Worm (Caenorhabditis elegans) whole organism, young adult: ENCODE results near the gene lgc-48.

Source experiments
- B0035.1 ChIP-seq: sonication (generic microtip); optimal IDR thresholded peaks from 2 replicates; lab custom pipeline; 2016; ENCODE audit warnings: missing genetic modification characterization, mild to moderate bottlenecking, missing compliant biosample characterization, missing genotype, missing genetic modification reagents
- D2030.7 ChIP-seq: fragments of 200-800 bp; sonication (Bioruptor generic); IDR thresholded peaks from 2 replicates; pipeline ENCODE4 v1.3.6; 2022; ENCODE audit warnings: missing genetic modification reagents, missing genetic modification characterization, missing compliant biosample characterization
- F37B4.10 ChIP-seq: fragments of 200-800 bp; sonication (Bioruptor generic); IDR thresholded peaks from 2 replicates; pipeline ENCODE4 v1.3.6; 2022; ENCODE audit warnings: missing genetic modification characterization, missing compliant biosample characterization
- F55B11.4 ChIP-seq: sonication (generic microtip); optimal IDR thresholded peaks from 2 replicates; lab custom pipeline; 2016; ENCODE audit warnings: missing compliant biosample characterization, missing genetic modification characterization, borderline replicate concordance; ENCODE audit not compliant: insufficient read depth
- K11D2.4 ChIP-seq: fragments of 200-800 bp; sonication (Bioruptor generic); IDR thresholded peaks from 2 replicates; pipeline ENCODE4 v1.3.6; 2022; ENCODE audit warnings: missing genetic modification reagents, missing genetic modification characterization, missing compliant biosample characterization
- T26A5.8 ChIP-seq: sonication (generic microtip); optimal IDR thresholded peaks from 2 replicates; lab custom pipeline; 2016; ENCODE audit warnings: missing genetic modification characterization, missing compliant biosample characterization
- Y56A3A.18 ChIP-seq: fragments of 200-800 bp; sonication (Bioruptor generic); IDR thresholded peaks from 2 replicates; pipeline ENCODE4 v1.3.6; 2022; ENCODE audit warnings: missing genetic modification reagents, missing genetic modification characterization, missing compliant biosample characterization
- Y95B8A.8 ChIP-seq: fragments of 200-800 bp; sonication (Bioruptor generic); IDR thresholded peaks from 2 replicates; pipeline ENCODE4 v1.3.6; 2022; ENCODE audit warnings: missing genetic modification reagents, missing genetic modification characterization, missing compliant biosample characterization
- ZK185.1 ChIP-seq: sonication (generic microtip); optimal IDR thresholded peaks from 2 replicates; lab custom pipeline; 2016; ENCODE audit warnings: mild to moderate bottlenecking, missing genetic modification characterization, missing compliant biosample characterization; ENCODE audit not compliant: poor library complexity, severe bottlenecking
- attf-5 ChIP-seq: fragments of 200-800 bp; sonication (Bioruptor generic); optimal IDR thresholded peaks from 2 replicates; lab custom pipeline; 2018; ENCODE audit warnings: mild to moderate bottlenecking, missing genetic modification characterization, missing compliant biosample characterization
- attf-6 ChIP-seq: fragments of 200-800 bp; sonication (Bioruptor generic); IDR thresholded peaks from 2 replicates; pipeline ENCODE4 v1.3.6; 2022; ENCODE audit warnings: missing genetic modification reagents, missing genetic modification characterization, missing compliant biosample characterization
- bed-1 ChIP-seq: fragments of 200-800 bp; sonication (Bioruptor generic); IDR thresholded peaks from 2 replicates; pipeline ENCODE4 v1.3.6; 2022; ENCODE audit warnings: missing genetic modification reagents, missing genetic modification characterization, missing compliant biosample characterization
- ceh-40 ChIP-seq: fragments of 200-800 bp; sonication (Bioruptor generic); IDR thresholded peaks from 2 replicates; pipeline ENCODE4 v1.3.6; 2022; ENCODE audit warnings: missing genetic modification characterization, missing compliant biosample characterization
- die-1 ChIP-seq: sonication (generic microtip); optimal IDR thresholded peaks from 2 replicates; lab custom pipeline; 2016; ENCODE audit warnings: missing genotype, mild to moderate bottlenecking, missing genetic modification characterization, missing compliant biosample characterization
- efl-1 ChIP-seq: fragments of 150-350 bp; optimal IDR thresholded peaks from 2 replicates; lab custom pipeline; 2014; ENCODE audit warnings: missing biosample characterization, missing genetic modification reagents, missing genetic modification characterization
- egl-18 ChIP-seq: fragments of 200-800 bp; sonication (Bioruptor generic); IDR thresholded peaks from 2 replicates; pipeline ENCODE4 v1.3.6; 2022; ENCODE audit warnings: missing genetic modification reagents, missing genetic modification characterization, missing compliant biosample characterization
- fkh-3 ChIP-seq: sonication (generic microtip); optimal IDR thresholded peaks from 2 replicates; lab custom pipeline; 2016; ENCODE audit warnings: mild to moderate bottlenecking, missing genetic modification characterization, missing compliant biosample characterization
- gei-17 ChIP-seq: fragments of 200-800 bp; sonication (Bioruptor generic); optimal IDR thresholded peaks from 2 replicates; lab custom pipeline; 2018; ENCODE audit warnings: mild to moderate bottlenecking, missing genetic modification characterization, missing compliant biosample characterization
- lin-26 ChIP-seq: fragments of 200-800 bp; sonication (Bioruptor generic); IDR thresholded peaks from 2 replicates; pipeline ENCODE4 v1.3.6; 2022; ENCODE audit warnings: missing genetic modification reagents, missing genetic modification characterization, missing compliant biosample characterization
- lin-40 ChIP-seq: sonication (generic microtip); optimal IDR thresholded peaks from 2 replicates; lab custom pipeline; 2016; ENCODE audit warnings: missing genetic modification characterization, mild to moderate bottlenecking, missing compliant biosample characterization, missing genotype, missing genetic modification reagents
- lsl-1 ChIP-seq: fragments of 200-800 bp; sonication (Bioruptor generic); optimal IDR thresholded peaks from 2 replicates; lab custom pipeline; 2018; ENCODE audit warnings: mild to moderate bottlenecking, missing genetic modification characterization, moderate library complexity, missing compliant biosample characterization
- mel-28 ChIP-seq: sonication (generic microtip); optimal IDR thresholded peaks from 2 replicates; lab custom pipeline; 2016; ENCODE audit warnings: borderline replicate concordance, mild to moderate bottlenecking, missing genetic modification characterization, missing compliant biosample characterization
- mes-4 ChIP-seq: sonication (generic microtip); optimal IDR thresholded peaks from 2 replicates; lab custom pipeline; 2016; ENCODE audit warnings: missing genotype, missing genetic modification characterization, missing compliant biosample characterization
- nhr-120 ChIP-seq: fragments of 200-800 bp; sonication (Bioruptor generic); IDR thresholded peaks from 2 replicates; pipeline ENCODE4 v1.3.6; 2022; ENCODE audit warnings: missing genetic modification characterization, missing compliant biosample characterization
- nhr-80 ChIP-seq: sonication (generic microtip); optimal IDR thresholded peaks from 2 replicates; lab custom pipeline; 2016; ENCODE audit warnings: missing genetic modification characterization, missing compliant biosample characterization
- rcor-1 ChIP-seq: fragments of 200-800 bp; sonication (Bioruptor generic); IDR thresholded peaks from 2 replicates; pipeline ENCODE4 v1.3.6; 2022; ENCODE audit warnings: missing genetic modification reagents, missing genetic modification characterization, missing compliant biosample characterization
- unc-130 ChIP-seq: sonication (generic microtip); optimal IDR thresholded peaks from 2 replicates; lab custom pipeline; 2016; ENCODE audit warnings: missing genetic modification reagents, missing genetic modification characterization, missing compliant biosample characterization
- zim-3 ChIP-seq: sonication (generic microtip); optimal IDR thresholded peaks from 2 replicates; lab custom pipeline; 2017; ENCODE audit warnings: mild to moderate bottlenecking, missing genetic modification characterization, moderate library complexity, missing compliant biosample characterization
- ztf-18 ChIP-seq: sonication (generic microtip); optimal IDR thresholded peaks from 2 replicates; lab custom pipeline; 2016; ENCODE audit warnings: missing genotype, mild to moderate bottlenecking, missing genetic modification characterization, missing compliant biosample characterization
- ztf-3 ChIP-seq: fragments of 200-800 bp; sonication (Bioruptor generic); optimal IDR thresholded peaks from 2 replicates; lab custom pipeline; 2018; ENCODE audit warnings: mild to moderate bottlenecking, missing genetic modification characterization, missing compliant biosample characterization
- ztf-6 ChIP-seq: fragments of 200-800 bp; sonication (Bioruptor generic); IDR thresholded peaks from 2 replicates; pipeline ENCODE4 v1.3.6; 2022; ENCODE audit warnings: missing genetic modification reagents, missing genetic modification characterization, missing compliant biosample characterization

The lgc-48 gene

DNA sequence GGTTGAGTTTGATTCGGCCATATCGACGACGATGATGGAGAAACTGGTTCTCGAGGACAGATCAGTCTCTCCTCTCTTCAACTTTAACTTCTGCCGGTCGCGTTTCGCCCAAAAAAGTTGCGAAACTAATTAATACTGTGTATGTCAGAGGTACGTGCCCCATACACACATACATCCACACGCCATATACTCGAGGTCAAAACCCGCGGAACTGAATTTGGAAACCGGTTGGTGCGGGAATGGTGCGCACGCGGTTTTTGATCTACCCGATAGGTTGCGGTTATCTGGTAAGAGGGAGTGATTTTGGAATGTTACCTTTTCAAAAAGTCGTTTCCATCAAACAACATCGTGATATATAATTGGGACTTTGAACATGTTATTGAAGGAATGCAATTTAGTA lies 40.1 kb downstream of the lgc-48 start, which contains the start of gene ifbp-1 (continued):
- peak; percentile 73 for TF ChIP-seq lin-40 (tag; lab: Kevin White, UChicago)

DNA sequence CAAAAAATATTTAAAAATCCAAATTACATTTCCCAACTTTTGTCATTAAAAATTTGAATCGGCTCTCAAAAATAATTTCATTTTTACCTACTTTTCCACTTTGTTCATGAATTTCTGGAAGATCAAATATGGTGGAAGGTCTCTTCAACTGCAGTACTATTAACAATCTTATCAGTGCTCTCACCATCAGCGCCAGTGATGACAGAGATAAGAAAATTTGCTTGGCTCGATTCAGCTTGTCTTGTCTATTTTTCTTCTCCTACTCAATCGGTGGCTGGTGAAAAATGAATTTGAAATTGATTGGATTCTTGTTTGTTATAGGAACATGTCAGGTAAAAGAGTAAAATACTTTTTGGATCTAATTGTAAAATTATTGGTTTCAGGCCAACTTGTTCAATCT lies 40.9 kb downstream of the lgc-48 start, which contains the start of gene cpz-2:
TSS of gene cpz-2 (plus strand) at position 210 of the 400 bp plus-strand sequence.
- no peak for TF ChIP-seq F37B4.10
- TF ChIP-seq lsl-1 (GFP tag; lab: Kevin White, UChicago), result no peak
- peak; percentile 74 for TF ChIP-seq nhr-80 (tag; lab: Kevin White, UChicago)

DNA sequence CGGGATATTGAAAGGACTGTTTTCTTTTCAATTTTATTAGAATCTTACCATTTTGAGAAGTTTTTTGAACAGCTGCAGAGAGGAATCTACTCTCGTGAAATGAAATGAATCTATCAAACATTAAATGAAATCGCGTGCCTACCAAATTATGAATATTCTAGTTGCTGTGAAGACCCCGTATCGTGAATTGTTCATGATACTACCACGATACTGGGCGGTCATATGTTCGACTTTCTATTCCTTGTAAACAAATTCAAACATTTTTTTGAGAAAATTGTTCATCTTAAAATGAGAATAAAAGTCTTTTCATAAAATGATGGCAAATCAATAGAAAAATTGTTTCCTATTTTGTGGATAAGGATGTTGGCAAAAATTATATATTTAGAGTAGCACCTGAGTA lies 45.8 kb downstream of the lgc-48 start, which contains the start of gene gcy-34:
TSS of gene gcy-34 (minus strand) at position 101 of the 400 bp plus-strand sequence.
- TF ChIP-seq ZK185.1 (tag; lab: Kevin White, UChicago) (no peak), ztf-18 (tag; lab: Kevin White, UChicago) (no peak)
- TF ChIP-seq, all 124 proteins: peak for 0

DNA sequence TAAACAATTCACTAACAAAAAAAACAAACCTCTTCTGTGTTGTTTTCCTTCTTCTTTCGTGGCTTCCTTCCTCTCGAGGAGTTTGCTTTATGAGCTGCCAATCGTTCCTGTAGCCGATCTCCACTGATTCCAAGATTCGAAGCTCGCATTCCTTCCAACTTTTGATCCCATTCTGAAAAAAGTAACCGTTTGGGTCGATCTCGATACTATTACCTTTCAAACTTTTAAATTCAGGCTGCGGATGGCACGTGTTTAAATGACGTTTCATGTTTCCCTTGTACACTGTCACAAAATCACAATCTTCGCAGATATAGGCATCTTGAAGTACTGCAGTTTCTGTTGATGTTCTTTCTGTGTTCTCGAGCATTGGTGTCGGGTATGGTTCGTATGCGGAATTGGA lies 47.4 kb downstream of the lgc-48 start:
- TF ChIP-seq ZK185.1 (tag; lab: Kevin White, UChicago) (no peak), Y95B8A.8 (no peak), fkh-3 (no peak), lsl-1 (GFP tag; lab: Kevin White, UChicago) (no peak), attf-6 (no peak), efl-1 (GFP tag; lab: Kevin White, UChicago) (no peak), D2030.7 (GFP tag; lab: Robert Waterston, UW) (no peak), egl-18 (no peak), ztf-3 (GFP tag; lab: Kevin White, UChicago) (no peak), F55B11.4 (tag; lab: Kevin White, UChicago) (no peak), mes-4 (tag; lab: Kevin White, UChicago) (no peak), lin-40 (tag; lab: Kevin White, UChicago) (no peak), nhr-80 (tag; lab: Kevin White, UChicago) (no peak), attf-5 (GFP tag; lab: Kevin White, UChicago) (no peak)

DNA sequence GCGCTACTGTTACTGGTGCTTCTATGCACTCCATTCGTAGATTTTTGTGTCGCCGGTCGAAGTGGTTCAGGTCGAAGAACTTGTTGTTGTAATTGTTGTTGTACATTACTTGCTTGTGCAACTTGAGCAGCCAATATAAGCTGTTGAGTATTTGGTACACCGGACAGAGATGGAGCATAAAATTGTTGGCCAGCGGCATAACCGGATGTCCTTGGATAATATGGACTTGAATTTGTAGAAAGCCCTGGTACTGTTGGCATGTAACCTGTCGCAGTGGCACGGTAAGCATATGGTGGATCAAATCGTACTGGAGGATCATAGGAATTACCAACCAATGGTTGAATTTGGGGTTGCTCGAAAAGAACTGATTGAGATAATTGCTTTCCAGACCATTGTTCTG lies 48.9 kb downstream of the lgc-48 start:
- TF ChIP-seq zim-3 (no peak), lin-26 (GFP tag; lab: Robert Waterston, UW) (no peak), Y95B8A.8 (no peak), Y56A3A.18 (GFP tag; lab: Robert Waterston, UW) (no peak), ztf-6 (GFP tag; lab: Robert Waterston, UW) (no peak), ceh-40 (GFP tag; lab: Robert Waterston, UW) (no peak), T26A5.8 (tag; lab: Kevin White, UChicago) (no peak), B0035.1 (tag; lab: Kevin White, UChicago) (no peak), lin-40 (tag; lab: Kevin White, UChicago) (no peak), nhr-120 (no peak), fkh-3 (no peak)

DNA sequence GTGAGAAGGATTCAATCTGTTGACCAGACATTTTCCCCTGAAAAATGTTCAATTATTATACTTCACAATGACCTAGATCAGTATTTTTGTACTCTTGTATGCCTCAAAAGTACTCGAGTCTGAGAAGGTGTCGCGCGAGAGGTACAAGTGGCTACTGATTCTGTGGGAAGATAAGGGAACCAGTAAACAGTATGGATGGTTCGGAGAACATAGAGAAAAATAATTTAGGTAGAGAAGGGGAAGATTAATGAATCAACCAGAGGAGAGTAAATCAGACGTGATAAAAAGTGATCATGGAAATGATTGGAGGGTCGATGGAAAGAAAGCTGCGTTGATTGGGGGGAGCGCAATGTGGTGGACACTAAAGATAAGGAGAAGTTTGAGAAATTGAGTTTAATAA lies 49.4 kb downstream of the lgc-48 start:
- TF ChIP-seq mel-28 (tag; lab: Kevin White, UChicago), result no peak
- no peak for TF ChIP-seq attf-6
- no peak for TF ChIP-seq bed-1 (GFP tag; lab: Robert Waterston, UW)
- no peak for TF ChIP-seq gei-17 (GFP tag; lab: Kevin White, UChicago)
- no peak for TF ChIP-seq zim-3
- no peak for TF ChIP-seq unc-130
- no peak for TF ChIP-seq B0035.1 (tag; lab: Kevin White, UChicago)
- no peak for TF ChIP-seq nhr-120
- TF ChIP-seq K11D2.4, result no peak
- TF ChIP-seq rcor-1, result no peak
- TF ChIP-seq die-1 (tag; lab: Kevin White, UChicago), result no peak
- TF ChIP-seq, all 124 proteins: peak for 0
